Fruit fly (Drosophila melanogaster) whole organism, embryonic: ENCODE data around the gene CG9673.

Experiments
- Adf1 ChIP-seq: fragments of 200-800 bp; sonication (Bioruptor generic); IDR thresholded peaks from 2 replicates; pipeline ENCODE4 v1.3.6; 2022; ENCODE audit warnings: missing biosample characterization, missing genetic modification characterization
- BEAF-32 ChIP-seq: fragments of 200-800 bp; sonication (Bioruptor generic); optimal IDR thresholded peaks from 3 replicates; lab custom pipeline; 2017; ENCODE audit warnings: missing biosample characterization, missing genetic modification characterization, mild to moderate bottlenecking, moderate library complexity, missing genetic modification reagents
- CG1024 ChIP-seq: fragments of 200-800 bp; sonication (Bioruptor generic); IDR thresholded peaks from 2 replicates; pipeline ENCODE4 v1.3.6; 2022; ENCODE audit warnings: missing biosample characterization, missing genetic modification characterization
- CG12219 ChIP-seq: fragments of 200-800 bp; sonication (Bioruptor generic); optimal IDR thresholded peaks from 3 replicates; lab custom pipeline; 2018; ENCODE audit warnings: missing biosample characterization, mild to moderate bottlenecking, missing genetic modification characterization
- CG12942 ChIP-seq: fragments of 200-800 bp; sonication (Bioruptor generic); optimal IDR thresholded peaks from 3 replicates; lab custom pipeline; 2016; ENCODE audit warnings: missing biosample characterization, missing genetic modification characterization
- CG14050 ChIP-seq: fragments of 200-800 bp; sonication (Bioruptor generic); IDR thresholded peaks from 3 replicates; pipeline ENCODE4 v1.3.6; 2022; ENCODE audit warnings: missing biosample characterization, missing genetic modification characterization
- CG17612 ChIP-seq: fragments of 200-800 bp; sonication (Bioruptor generic); IDR thresholded peaks from 2 replicates; pipeline ENCODE4 v1.3.6; 2022; ENCODE audit warnings: missing biosample characterization, missing genetic modification characterization
- CG30431 ChIP-seq: fragments of 200-800 bp; sonication (Bioruptor generic); optimal IDR thresholded peaks from 2 replicates; lab custom pipeline; 2017; ENCODE audit warnings: missing biosample characterization, missing genetic modification characterization
- CG31388 ChIP-seq: fragments of 200-800 bp; sonication (Bioruptor generic); optimal IDR thresholded peaks from 2 replicates; lab custom pipeline; 2016; ENCODE audit warnings: missing biosample characterization, missing genetic modification characterization
- CG3407 ChIP-seq: fragments of 200-800 bp; sonication (Bioruptor generic); optimal IDR thresholded peaks from 2 replicates; lab custom pipeline; 2018; ENCODE audit warnings: missing biosample characterization, mild to moderate bottlenecking, missing genetic modification characterization
- CG3838 ChIP-seq: fragments of 200-800 bp; sonication (Bioruptor generic); optimal IDR thresholded peaks from 3 replicates; lab custom pipeline; 2016; ENCODE audit warnings: missing biosample characterization, missing genetic modification characterization
- CG3847 ChIP-seq: fragments of 200-800 bp; sonication (Bioruptor generic); IDR thresholded peaks from 2 replicates; pipeline ENCODE4 v1.3.6; 2022; ENCODE audit warnings: missing biosample characterization, missing genetic modification characterization
- CG4404 ChIP-seq: fragments of 200-800 bp; sonication (Bioruptor generic); IDR thresholded peaks from 2 replicates; pipeline ENCODE4 v1.3.6; 2022; ENCODE audit warnings: missing biosample characterization, missing genetic modification characterization
- CG6254 ChIP-seq: fragments of 200-800 bp; sonication (Bioruptor generic); optimal IDR thresholded peaks from 3 replicates; lab custom pipeline; 2017; ENCODE audit warnings: mild to moderate bottlenecking, missing biosample characterization, missing genetic modification reagents, missing genetic modification characterization
- CG6689 ChIP-seq: fragments of 200-800 bp; sonication (Bioruptor generic); IDR thresholded peaks from 2 replicates; pipeline ENCODE4 v1.3.6; 2022; ENCODE audit warnings: missing biosample characterization, missing genetic modification characterization
- CG6765 ChIP-seq: fragments of 200-800 bp; sonication (Bioruptor generic); optimal IDR thresholded peaks from 3 replicates; lab custom pipeline; 2017; ENCODE audit warnings: missing biosample characterization, mild to moderate bottlenecking, missing genetic modification characterization
- CG7928 ChIP-seq: fragments of 200-800 bp; sonication (Bioruptor generic); optimal IDR thresholded peaks from 2 replicates; lab custom pipeline; 2017; ENCODE audit warnings: missing biosample characterization, mild to moderate bottlenecking, missing genetic modification characterization
- CG8281 ChIP-seq: fragments of 200-800 bp; sonication (Bioruptor generic); optimal IDR thresholded peaks from 2 replicates; lab custom pipeline; 2018; ENCODE audit warnings: missing biosample characterization, mild to moderate bottlenecking, missing genetic modification characterization, moderate library complexity
- CG8290 ChIP-seq, 3 experiments: fragments of 200-800 bp; sonication (Bioruptor generic); optimal IDR thresholded peaks; 2 replicates each; lab custom pipeline; 2016 to 2019; ENCODE audit warnings: missing biosample characterization in 3 of 3, missing genetic modification characterization in 3 of 3, mild to moderate bottlenecking in 2 of 3, moderate library complexity in 1 of 3
- CG9727 ChIP-seq: fragments of 200-800 bp; sonication (Bioruptor generic); optimal IDR thresholded peaks from 3 replicates; lab custom pipeline; 2017; ENCODE audit warnings: missing biosample characterization, mild to moderate bottlenecking, missing genetic modification characterization
- CoRest ChIP-seq: fragments of 200-800 bp; sonication (Bioruptor generic); optimal IDR thresholded peaks from 3 replicates; lab custom pipeline; 2018; ENCODE audit warnings: missing biosample characterization, mild to moderate bottlenecking, missing genetic modification characterization, moderate library complexity
- Dip3 ChIP-seq: fragments of 200-800 bp; sonication (Bioruptor generic); optimal IDR thresholded peaks from 3 replicates; lab custom pipeline; 2016; ENCODE audit warnings: missing biosample characterization, missing genetic modification characterization
- Ets65A ChIP-seq: fragments of 200-800 bp; sonication (Bioruptor generic); peaks from one replicate; lab custom pipeline; 2016; ENCODE audit warnings: missing biosample characterization, missing genetic modification characterization
- HmgZ ChIP-seq: fragments of 200-800 bp; sonication (Bioruptor generic); optimal IDR thresholded peaks from 2 replicates; lab custom pipeline; 2018; ENCODE audit warnings: missing biosample characterization, mild to moderate bottlenecking, missing genetic modification characterization
- Hr51 ChIP-seq, 2 experiments: fragments of 200-800 bp; sonication (Bioruptor generic); optimal IDR thresholded peaks; 2 replicates in 1 of 2; 3 replicates in 1 of 2; lab custom pipeline; 2016 to 2018; ENCODE audit warnings: missing biosample characterization in 2 of 2, missing genetic modification characterization in 2 of 2, mild to moderate bottlenecking in 1 of 2, moderate library complexity in 1 of 2
- Hr78 ChIP-seq, 2 experiments: fragments of 200-800 bp in 1 of 2; fragments of >200 bp in 1 of 2; sonication (Bioruptor generic) in 1 of 2; optimal IDR thresholded peaks; 2 replicates each; lab custom pipeline; 2017 to 2019; ENCODE audit warnings: missing biosample characterization in 2 of 2, missing genetic modification characterization in 2 of 2, mild to moderate bottlenecking in 1 of 2, moderate library complexity in 1 of 2
- Lhr ChIP-seq: fragments of 200-800 bp; sonication (Bioruptor generic); optimal IDR thresholded peaks from 3 replicates; lab custom pipeline; 2017; ENCODE audit warnings: mild to moderate bottlenecking, missing biosample characterization, missing genetic modification reagents, missing genetic modification characterization
- Meics ChIP-seq: fragments of 200-800 bp; sonication (Bioruptor generic); optimal IDR thresholded peaks from 2 replicates; lab custom pipeline; 2017; ENCODE audit warnings: missing biosample characterization, mild to moderate bottlenecking, missing genetic modification characterization
- Rfx ChIP-seq: fragments of 200-800 bp; sonication (Bioruptor generic); IDR thresholded peaks from 2 replicates; pipeline ENCODE4 v1.3.6; 2022; ENCODE audit warnings: missing biosample characterization, missing genetic modification characterization
- Rx ChIP-seq: fragments of 200-800 bp; sonication (Bioruptor generic); IDR thresholded peaks from 2 replicates; pipeline ENCODE4 v1.3.6; 2022; ENCODE audit warnings: missing biosample characterization, missing genetic modification characterization
- Side ChIP-seq: fragments of 200-800 bp; sonication (Bioruptor generic); optimal IDR thresholded peaks from 2 replicates; lab custom pipeline; 2016; ENCODE audit warnings: missing biosample characterization, missing genetic modification characterization
- Stat92E ChIP-seq, 3 experiments: fragments of >200 bp in 2 of 3; fragments of 200-800 bp in 1 of 3; sonication (Bioruptor generic) in 1 of 3; optimal IDR thresholded peaks; 2 replicates each; lab custom pipeline; 2017 to 2019; ENCODE audit warnings: missing biosample characterization in 3 of 3, missing genetic modification characterization in 3 of 3, mild to moderate bottlenecking in 1 of 3, moderate library complexity in 1 of 3
- abd-A ChIP-seq: fragments of 200-800 bp; sonication (Bioruptor generic); optimal IDR thresholded peaks from 3 replicates; lab custom pipeline; 2019; ENCODE audit warnings: missing biosample characterization, mild to moderate bottlenecking, missing genetic modification characterization, moderate library complexity
- amos ChIP-seq: fragments of 200-800 bp; sonication (Bioruptor generic); IDR thresholded peaks from 2 replicates; pipeline ENCODE4 v1.3.6; 2022; ENCODE audit warnings: missing biosample characterization, missing genetic modification characterization; ENCODE audit not compliant: partially characterized antibody
- ase ChIP-seq: fragments of 200-800 bp; sonication (Bioruptor generic); IDR thresholded peaks from 3 replicates; pipeline ENCODE4 v1.3.6; 2022; ENCODE audit warnings: missing biosample characterization, missing genetic modification characterization
- bowl ChIP-seq: fragments of 200-800 bp; sonication (Bioruptor generic); IDR thresholded peaks from 2 replicates; pipeline ENCODE4 v1.3.6; 2022; ENCODE audit warnings: missing biosample characterization, missing genetic modification characterization
- da ChIP-seq: fragments of 200-800 bp; sonication (Bioruptor generic); optimal IDR thresholded peaks from 2 replicates; lab custom pipeline; 2016; ENCODE audit warnings: missing biosample characterization, missing genetic modification characterization
- emc ChIP-seq: fragments of 200-800 bp; sonication (Bioruptor generic); optimal IDR thresholded peaks from 2 replicates; lab custom pipeline; 2016; ENCODE audit warnings: missing biosample characterization, missing genetic modification characterization
- gt ChIP-seq: fragments of 200-800 bp; sonication (Bioruptor generic); IDR thresholded peaks from 2 replicates; pipeline ENCODE4 v1.3.6; 2022; ENCODE audit warnings: missing biosample characterization, missing genetic modification characterization
- ind ChIP-seq: fragments of 200-800 bp; sonication (Bioruptor generic); optimal IDR thresholded peaks from 3 replicates; lab custom pipeline; 2016; ENCODE audit warnings: missing biosample characterization, missing genetic modification characterization
- knrl ChIP-seq: fragments of 200-800 bp; sonication (Bioruptor generic); IDR thresholded peaks from 3 replicates; pipeline ENCODE4 v1.3.6; 2022; ENCODE audit warnings: missing biosample characterization, missing genetic modification characterization; ENCODE audit not compliant: partially characterized antibody
- pb ChIP-seq: fragments of 200-800 bp; sonication (Bioruptor generic); optimal IDR thresholded peaks from 3 replicates; lab custom pipeline; 2016; ENCODE audit warnings: missing biosample characterization, missing genetic modification characterization
- scrt ChIP-seq: fragments of 200-800 bp; sonication (Bioruptor generic); optimal IDR thresholded peaks from 2 replicates; lab custom pipeline; 2018; ENCODE audit warnings: missing biosample characterization, mild to moderate bottlenecking, missing genetic modification characterization, moderate library complexity
- sd ChIP-seq: fragments of 200-800 bp; sonication (Bioruptor generic); optimal IDR thresholded peaks from 3 replicates; lab custom pipeline; 2018; ENCODE audit warnings: missing biosample characterization, mild to moderate bottlenecking, missing genetic modification characterization, moderate library complexity
- seq ChIP-seq: fragments of 200-800 bp; sonication (Bioruptor generic); IDR thresholded peaks from 2 replicates; pipeline ENCODE4 v1.3.6; 2022; ENCODE audit warnings: missing biosample characterization, missing genetic modification characterization
- sisA ChIP-seq: fragments of 200-800 bp; sonication (Bioruptor generic); IDR thresholded peaks from 2 replicates; pipeline ENCODE4 v1.3.6; 2022; ENCODE audit warnings: missing biosample characterization, missing genetic modification characterization
- sqz ChIP-seq: fragments of 200-800 bp; sonication (Bioruptor generic); optimal IDR thresholded peaks from 3 replicates; lab custom pipeline; 2018; ENCODE audit warnings: missing biosample characterization, mild to moderate bottlenecking, missing genetic modification characterization
- tup ChIP-seq: fragments of 200-800 bp; sonication (Bioruptor generic); optimal IDR thresholded peaks from 2 replicates; lab custom pipeline; 2016; ENCODE audit warnings: missing biosample characterization, mild to moderate bottlenecking, missing genetic modification characterization, moderate library complexity
- twi ChIP-seq: fragments of 200-800 bp; optimal IDR thresholded peaks from 2 replicates; lab custom pipeline; 2019; ENCODE audit warnings: missing biosample characterization, mild to moderate bottlenecking, missing genetic modification characterization, moderate library complexity
- usp ChIP-seq: fragments of >200 bp; optimal IDR thresholded peaks from 2 replicates; lab custom pipeline; 2017; ENCODE audit warnings: missing biosample characterization, missing genetic modification characterization

CG9673 gene

dm6 chrX:16655724-16656235 is 47.9 kb downstream of the CG9673 start (continued):
- TF ChIP-seq emc (GFP tag; lab: Kevin White, UChicago) (no peak), sqz (GFP tag; lab: Kevin White, UChicago) (no peak), CG3838 (no peak), CG17612 (GFP tag; lab: Robert Waterston, UW) (no peak), CG7928 (GFP tag; lab: Kevin White, UChicago) (no peak), gt (no peak), BEAF-32 (GFP tag; lab: Kevin White, UChicago) (no peak), CG6765 (GFP tag; lab: Kevin White, UChicago) (no peak), knrl (GFP tag; lab: Robert Waterston, UW) (no peak), Dip3 (GFP tag; lab: Kevin White, UChicago) (no peak), CG8281 (tag; lab: Kevin White, UChicago) (peak; percentile 4), CG8290 (GFP tag; optimal IDR thresholded peaks at IDR 0.05; lab: Kevin White, UChicago) (no peak), CG8290 (tag; optimal IDR thresholded peaks at IDR 0.05; lab: Kevin White, UChicago) (peak in 1 of 2 experiments; percentile 28), bowl (no peak), amos (GFP tag; lab: Robert Waterston, UW) (peak; percentile 22; the same call in 1 of the 2 replicates), CG14050 (no peak), Lhr (GFP tag; lab: Kevin White, UChicago) (no peak), Rx (no peak), HmgZ (tag; lab: Kevin White, UChicago) (peak; percentile 57), Rfx (peak; percentile 21; the same call in 1 of the 2 replicates), abd-A (tag; lab: Kevin White, UChicago) (no peak), CG3847 (GFP tag; lab: Robert Waterston, UW) (no peak), usp (GFP tag; lab: Kevin White, UChicago) (no peak), CG6254 (GFP tag; lab: Kevin White, UChicago) (no peak), sd (tag; lab: Kevin White, UChicago) (peak; percentile 59), Meics (GFP tag; lab: Kevin White, UChicago) (peak; percentile 6), Side (GFP tag; lab: Kevin White, UChicago) (no peak), pb (GFP tag; lab: Kevin White, UChicago) (no peak), seq (GFP tag; lab: Robert Waterston, UW) (no peak), ase (GFP tag; lab: Robert Waterston, UW) (no peak), CG6689 (no peak), Stat92E (GFP tag; optimal IDR thresholded peaks at IDR 0.05; lab: Kevin White, UChicago) (peak in 1 of 3 experiments; percentile 11), CG30431 (GFP tag; lab: Kevin White, UChicago) (no peak), sisA (GFP tag; lab: Robert Waterston, UW) (no peak), Hr51 (GFP tag; optimal IDR thresholded peaks at IDR 0.05; lab: Kevin White, UChicago) (peak in 1 of 2 experiments; percentile 7), Ets65A (GFP tag; lab: Kevin White, UChicago) (no peak), CG1024 (no peak), CG12942 (GFP tag; lab: Kevin White, UChicago) (no peak), scrt (GFP tag; lab: Kevin White, UChicago) (no peak), CoRest (tag; lab: Kevin White, UChicago) (no peak), CG12219 (GFP tag; lab: Kevin White, UChicago) (peak; percentile 41), CG4404 (GFP tag; lab: Robert Waterston, UW) (no peak), ind (GFP tag; lab: Kevin White, UChicago) (no peak), Adf1 (GFP tag; lab: Robert Waterston, UW) (no peak), CG9727 (GFP tag; lab: Kevin White, UChicago) (no peak), da (GFP tag; lab: Kevin White, UChicago) (no peak), twi (tag; lab: Kevin White, UChicago) (peak; percentile 80), CG3407 (GFP tag; lab: Kevin White, UChicago) (no peak), Hr78 (GFP tag; optimal IDR thresholded peaks at IDR 0.05; lab: Kevin White, UChicago) (no peak), CG31388 (GFP tag; lab: Kevin White, UChicago) (no peak), tup (GFP tag; lab: Kevin White, UChicago) (no peak)
